Worm (Caenorhabditis elegans) whole organism, L4/young adult: ENCODE measurements around the gene col-84.

Source experiments
- dao-5 ChIP-seq: sonication (generic microtip); optimal IDR thresholded peaks from 2 replicates; lab custom pipeline; 2016; ENCODE audit warnings: missing genotype, missing genetic modification characterization, moderate library complexity, missing compliant biosample characterization
- him-1 ChIP-seq: sonication (generic microtip); optimal IDR thresholded peaks from 2 replicates; lab custom pipeline; 2016; ENCODE audit warnings: missing genotype, missing genetic modification reagents, missing genetic modification characterization, missing compliant biosample characterization

- TF ChIP-seq him-1 (no peak), dao-5 (tag; lab: Kevin White, UChicago) (no peak)
These were observed 13.6 kb upstream of the col-84 start for ce11 chrII:11854749-11855148.
